Worm (Caenorhabditis elegans) whole organism, late embryonic: Measurements from ENCODE around the gene hrg-6.

Experiments
- C08G9.2 ChIP-seq: sonication (generic microtip); optimal IDR thresholded peaks from 2 replicates; lab custom pipeline; 2016; ENCODE audit warnings: mild to moderate bottlenecking, missing genetic modification characterization, moderate library complexity, missing compliant biosample characterization
- C38D4.7 ChIP-seq: fragments of 200-800 bp; sonication (Bioruptor generic); optimal IDR thresholded peaks from 2 replicates; lab custom pipeline; 2018; ENCODE audit warnings: mild to moderate bottlenecking, missing genetic modification characterization, moderate library complexity, missing compliant biosample characterization
- K09A11.1 ChIP-seq: sonication (generic microtip); optimal IDR thresholded peaks from 2 replicates; lab custom pipeline; 2017; ENCODE audit warnings: antibody characterized with exemption, mild to moderate bottlenecking, missing genetic modification characterization, missing compliant biosample characterization; ENCODE audit not compliant: insufficient read depth
- T23F11.4 ChIP-seq: fragments of 200-800 bp; sonication (Bioruptor generic); optimal IDR thresholded peaks from 2 replicates; lab custom pipeline; 2018; ENCODE audit warnings: mild to moderate bottlenecking, missing genetic modification characterization, missing compliant biosample characterization
- Y22D7AL.16 ChIP-seq: sonication (generic microtip); optimal IDR thresholded peaks from 2 replicates; lab custom pipeline; 2016; ENCODE audit warnings: missing genetic modification characterization, missing compliant biosample characterization
- ceh-14 ChIP-seq: sonication (generic microtip); optimal IDR thresholded peaks from 2 replicates; lab custom pipeline; 2016; ENCODE audit warnings: missing genotype, missing genetic modification characterization, missing compliant biosample characterization
- ceh-2 ChIP-seq: sonication (generic microtip); optimal IDR thresholded peaks from 2 replicates; lab custom pipeline; 2016; ENCODE audit warnings: missing genotype, missing genetic modification characterization, missing compliant biosample characterization
- ceh-22 ChIP-seq: sonication (generic microtip); optimal IDR thresholded peaks from 2 replicates; lab custom pipeline; 2017; ENCODE audit warnings: missing biosample characterization, missing genetic modification characterization
- ceh-48 ChIP-seq: sonication (generic microtip); optimal IDR thresholded peaks from 2 replicates; lab custom pipeline; 2016; ENCODE audit warnings: missing genetic modification characterization, inconsistent platforms, missing compliant biosample characterization
- ceh-6 ChIP-seq: fragments of 200-800 bp; sonication (Bioruptor generic); optimal IDR thresholded peaks from 2 replicates; lab custom pipeline; 2018; ENCODE audit warnings: mild to moderate bottlenecking, missing genetic modification characterization, missing compliant biosample characterization
- dve-1 ChIP-seq: sonication (generic microtip); optimal IDR thresholded peaks from 2 replicates; lab custom pipeline; 2017; ENCODE audit warnings: antibody characterized with exemption, mild to moderate bottlenecking, missing genetic modification characterization, missing compliant biosample characterization
- elt-2 ChIP-seq: sonication (generic microtip); optimal IDR thresholded peaks from 2 replicates; lab custom pipeline; 2016; ENCODE audit warnings: missing genetic modification reagents, missing genetic modification characterization, missing compliant biosample characterization
- elt-4 ChIP-seq: sonication (generic microtip); optimal IDR thresholded peaks from 2 replicates; lab custom pipeline; 2016; ENCODE audit warnings: missing genetic modification characterization, missing compliant biosample characterization
- ets-4 ChIP-seq: sonication (generic microtip); optimal IDR thresholded peaks from 2 replicates; lab custom pipeline; 2016; ENCODE audit warnings: missing genetic modification characterization, missing compliant biosample characterization
- eyg-1 ChIP-seq: sonication (generic microtip); optimal IDR thresholded peaks from 2 replicates; lab custom pipeline; 2016; ENCODE audit warnings: missing genotype, missing genetic modification characterization, missing compliant biosample characterization
- fkh-6 ChIP-seq: sonication (generic microtip); optimal IDR thresholded peaks from 2 replicates; lab custom pipeline; 2016; ENCODE audit warnings: missing genetic modification characterization, missing compliant biosample characterization
- hlh-15 ChIP-seq: sonication (generic microtip); optimal IDR thresholded peaks from 2 replicates; lab custom pipeline; 2016; ENCODE audit warnings: missing genetic modification characterization, missing compliant biosample characterization
- hlh-30 ChIP-seq: sonication (generic microtip); optimal IDR thresholded peaks from 2 replicates; lab custom pipeline; 2017; ENCODE audit warnings: antibody characterized with exemption, missing genetic modification characterization, missing compliant biosample characterization; ENCODE audit not compliant: insufficient read depth
- lim-6 ChIP-seq: sonication (generic microtip); optimal IDR thresholded peaks from 2 replicates; lab custom pipeline; 2016; ENCODE audit warnings: missing genetic modification characterization, missing compliant biosample characterization
- madf-2 ChIP-seq: sonication (generic microtip); optimal IDR thresholded peaks from 2 replicates; lab custom pipeline; 2017; ENCODE audit warnings: missing genetic modification characterization, missing compliant biosample characterization
- mec-3 ChIP-seq: sonication (generic microtip); optimal IDR thresholded peaks from 2 replicates; lab custom pipeline; 2016; ENCODE audit warnings: borderline replicate concordance, missing genetic modification characterization, missing compliant biosample characterization
- nfya-1 ChIP-seq: sonication (generic microtip); optimal IDR thresholded peaks from 2 replicates; lab custom pipeline; 2017; ENCODE audit warnings: missing genetic modification characterization, mild to moderate bottlenecking, missing compliant biosample characterization, antibody characterized with exemption, moderate library complexity
- nhr-11 ChIP-seq: fragments of 150-350 bp; optimal IDR thresholded peaks from 2 replicates; lab custom pipeline; 2014; ENCODE audit warnings: missing biosample characterization, missing genetic modification characterization
- nhr-232 ChIP-seq: sonication (generic microtip); optimal IDR thresholded peaks from 2 replicates; lab custom pipeline; 2016; ENCODE audit warnings: missing genetic modification characterization, missing compliant biosample characterization
- pag-3 ChIP-seq: sonication (generic microtip); optimal IDR thresholded peaks from 2 replicates; lab custom pipeline; 2016; ENCODE audit warnings: missing compliant biosample characterization, missing genetic modification characterization, borderline replicate concordance
- pat-9 ChIP-seq: fragments of 200-800 bp; sonication (Bioruptor generic); optimal IDR thresholded peaks from 2 replicates; lab custom pipeline; 2018; ENCODE audit warnings: mild to moderate bottlenecking, missing genetic modification characterization, moderate library complexity, missing compliant biosample characterization
- pha-2 ChIP-seq: sonication (generic microtip); optimal IDR thresholded peaks from 2 replicates; lab custom pipeline; 2017; ENCODE audit warnings: mild to moderate bottlenecking, missing genetic modification characterization, missing compliant biosample characterization
- pha-4 ChIP-seq: fragments of 150-350 bp; optimal IDR thresholded peaks from 2 replicates; lab custom pipeline; 2018; ENCODE audit warnings: missing biosample characterization, missing genetic modification reagents, missing genetic modification characterization
- pqm-1 ChIP-seq: sonication (generic microtip); optimal IDR thresholded peaks from 2 replicates; lab custom pipeline; 2016; ENCODE audit warnings: missing genetic modification characterization, missing compliant biosample characterization
- pros-1 ChIP-seq: fragments of 150-350 bp; optimal IDR thresholded peaks from 2 replicates; lab custom pipeline; 2014; ENCODE audit warnings: missing biosample characterization, missing genetic modification reagents, missing genetic modification characterization
- ref-2 ChIP-seq: sonication (generic microtip); optimal IDR thresholded peaks from 2 replicates; lab custom pipeline; 2016; ENCODE audit warnings: missing genetic modification characterization, missing compliant biosample characterization
- sox-2 ChIP-seq: fragments of 200-800 bp; sonication (Bioruptor generic); IDR thresholded peaks from 2 replicates; pipeline ENCODE4 v1.3.6; 2022; ENCODE audit warnings: missing genetic modification reagents, missing genetic modification characterization, missing compliant biosample characterization
- syd-9 ChIP-seq: sonication (generic microtip); optimal IDR thresholded peaks from 2 replicates; lab custom pipeline; 2016; ENCODE audit warnings: mild to moderate bottlenecking, missing genetic modification characterization, moderate library complexity, missing compliant biosample characterization
- tbx-2 ChIP-seq: sonication (generic microtip); optimal IDR thresholded peaks from 2 replicates; lab custom pipeline; 2016; ENCODE audit warnings: missing genetic modification characterization, missing compliant biosample characterization
- tbx-7 ChIP-seq: sonication (generic microtip); optimal IDR thresholded peaks from 2 replicates; lab custom pipeline; 2016; ENCODE audit warnings: missing genotype, missing genetic modification characterization, missing compliant biosample characterization
- unc-42 ChIP-seq: sonication (generic microtip); optimal IDR thresholded peaks from 2 replicates; lab custom pipeline; 2016; ENCODE audit warnings: missing genotype, missing genetic modification characterization, missing compliant biosample characterization
- unc-86 ChIP-seq: sonication (generic microtip); optimal IDR thresholded peaks from 2 replicates; lab custom pipeline; 2016; ENCODE audit warnings: missing genetic modification characterization, missing compliant biosample characterization
- zip-5 ChIP-seq: sonication (generic microtip); optimal IDR thresholded peaks from 2 replicates; lab custom pipeline; 2016; ENCODE audit warnings: missing genetic modification characterization, missing compliant biosample characterization

The hrg-6 gene

ce11 chrIV:11015881-11016280, 16.5 kb upstream of the hrg-6 start, which contains the start of gene F13H10.3:
TSS of gene F13H10.3 (minus strand) at chrIV:11015953.
- peak; percentile 25 for TF ChIP-seq elt-2 (tag; lab: Kevin White, UChicago)
- TF ChIP-seq pqm-1 (tag; lab: Kevin White, UChicago), result no peak
- TF ChIP-seq dve-1 (tag; lab: Kevin White, UChicago), result no peak

ce11 chrIV:11019962-11020550, 12.3 kb upstream of the hrg-6 start, which contains the start of gene F13H10.8:
TSS of gene F13H10.8 (plus strand) at chrIV:11020517.
- peak; percentile 82 for TF ChIP-seq unc-42
- TF ChIP-seq nfya-1 (tag; lab: Kevin White, UChicago), result no peak
- no peak for TF ChIP-seq pha-2 (tag; lab: Kevin White, UChicago)
- TF ChIP-seq tbx-7 (tag; lab: Kevin White, UChicago), result peak; percentile 25
- TF ChIP-seq hlh-30 (tag; lab: Kevin White, UChicago), result no peak
- TF ChIP-seq fkh-6, result no peak
- peak; percentile 73 for TF ChIP-seq elt-2 (tag; lab: Kevin White, UChicago)
- TF ChIP-seq tbx-2 (tag; lab: Kevin White, UChicago), result peak; percentile 37
- TF ChIP-seq lim-6 (tag; lab: Kevin White, UChicago), result no peak
- peak; percentile 14 for TF ChIP-seq ceh-14 (tag; lab: Kevin White, UChicago)
- no peak for TF ChIP-seq C38D4.7 (GFP tag; lab: Kevin White, UChicago)

DNA sequence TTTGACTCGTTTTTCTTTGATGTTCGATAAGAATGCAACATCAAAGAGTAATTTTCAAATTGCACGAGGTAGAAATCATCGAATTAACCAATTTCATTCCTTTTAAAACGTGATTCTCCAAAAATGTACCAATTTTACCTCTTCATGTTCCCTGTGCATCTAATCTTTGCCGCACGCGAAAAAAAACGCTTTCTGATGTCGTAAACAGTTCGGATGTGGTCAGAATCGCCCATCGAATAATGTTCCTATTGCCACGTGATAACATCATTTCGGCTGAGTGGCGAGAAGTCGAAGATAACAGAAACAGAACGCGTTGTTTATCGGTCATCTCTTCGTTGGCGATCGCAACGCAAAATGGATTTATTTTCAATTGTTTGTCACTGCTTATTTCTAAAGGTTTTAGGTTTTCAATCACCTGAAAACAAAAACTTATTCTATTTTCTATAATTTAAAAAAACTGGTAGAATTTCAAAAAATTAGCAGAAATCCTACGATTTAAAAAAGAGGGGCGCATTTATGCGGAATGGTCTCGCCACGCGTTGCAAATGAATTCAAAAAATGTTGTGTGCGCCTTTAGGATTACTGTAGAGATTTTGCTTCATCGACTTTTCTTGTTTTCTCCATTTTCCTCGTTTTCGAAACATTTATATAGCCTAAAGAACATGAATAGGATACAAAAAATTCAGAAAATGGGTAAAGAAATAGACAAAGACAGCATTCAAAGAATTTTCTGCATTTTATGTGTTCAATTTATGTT, 10.7 kb upstream of the hrg-6 start, which contains the start of gene mogs-1:
Gene mogs-1 (minus strand): TSS at position 417 of the 757 bp plus-strand sequence.
- TF ChIP-seq pag-3 (tag; lab: Kevin White, UChicago) (no peak), dve-1 (tag; lab: Kevin White, UChicago) (no peak), ceh-6 (GFP tag; lab: Kevin White, UChicago) (no peak), ceh-48 (tag; lab: Kevin White, UChicago) (no peak), unc-42 (no peak), pros-1 (no peak)

DNA sequence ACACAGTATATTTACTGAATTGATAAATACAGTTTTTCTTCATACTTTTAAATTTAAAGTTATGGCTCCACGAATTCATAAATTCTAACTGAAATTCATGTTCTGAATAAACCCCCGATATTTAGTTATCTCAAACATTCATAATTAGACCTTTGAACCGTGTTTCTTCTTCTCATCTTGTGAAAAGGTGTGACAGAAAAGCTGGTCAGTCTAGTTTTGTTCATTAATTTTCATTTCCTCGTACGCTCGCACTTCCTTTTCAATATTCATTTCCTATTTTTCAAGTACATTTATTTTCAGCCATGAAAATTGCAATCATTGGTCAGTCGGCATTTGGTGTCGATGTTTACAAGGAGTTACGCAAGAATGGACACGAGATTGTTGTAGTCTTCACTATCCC, 10.1 kb upstream of the hrg-6 start, which contains the start of gene alh-3:
Gene alh-3 (plus strand): TSS at position 301 of the 400 bp plus-strand sequence.
- no peak for TF ChIP-seq syd-9
- no peak for TF ChIP-seq pag-3 (tag; lab: Kevin White, UChicago)
- no peak for TF ChIP-seq sox-2
- no peak for TF ChIP-seq elt-4 (tag; lab: Kevin White, UChicago)
- no peak for TF ChIP-seq K09A11.1 (tag; lab: Kevin White, UChicago)
- TF ChIP-seq T23F11.4, result no peak
- TF ChIP-seq pqm-1 (tag; lab: Kevin White, UChicago), result no peak
- no peak for TF ChIP-seq ets-4 (tag; lab: Kevin White, UChicago)
- no peak for TF ChIP-seq ceh-6 (GFP tag; lab: Kevin White, UChicago)
- TF ChIP-seq madf-2 (tag; lab: Kevin White, UChicago), result no peak
- no peak for TF ChIP-seq mec-3 (tag; lab: Kevin White, UChicago)
- TF ChIP-seq, all 69 proteins: peak for 0

ce11 chrIV:11025941-11026340, 6.4 kb upstream of the hrg-6 start:
- TF ChIP-seq eyg-1 (tag; lab: Kevin White, UChicago), result peak; percentile 100
- peak; percentile 91 for TF ChIP-seq hlh-15 (tag; lab: Kevin White, UChicago)
- peak; percentile 95 for TF ChIP-seq ceh-22
- no peak for TF ChIP-seq pros-1
- TF ChIP-seq ceh-6 (GFP tag; lab: Kevin White, UChicago), result peak; percentile 99
- TF ChIP-seq nhr-232 (tag; lab: Kevin White, UChicago), result peak; percentile 98
- TF ChIP-seq unc-42, result peak; percentile 72
- peak; percentile 99 for TF ChIP-seq ref-2 (tag; lab: Kevin White, UChicago)
- TF ChIP-seq K09A11.1 (tag; lab: Kevin White, UChicago), result peak; percentile 94
- no peak for TF ChIP-seq nhr-11 (tag; lab: Kevin White, UChicago)
- TF ChIP-seq syd-9, result peak; percentile 97
- peak; percentile 96 for TF ChIP-seq fkh-6
- peak; percentile 99 for TF ChIP-seq pat-9 (tag; lab: Kevin White, UChicago)
- TF ChIP-seq hlh-30 (tag; lab: Kevin White, UChicago), result peak; percentile 80
- TF ChIP-seq tbx-2 (tag; lab: Kevin White, UChicago), result peak; percentile 98
- peak; percentile 97 for TF ChIP-seq sox-2
- peak; percentile 97 for TF ChIP-seq unc-86 (tag; lab: Kevin White, UChicago)
- peak; percentile 92 for TF ChIP-seq C08G9.2 (tag; lab: Kevin White, UChicago)
- TF ChIP-seq dve-1 (tag; lab: Kevin White, UChicago), result peak; percentile 59
- TF ChIP-seq ceh-48 (tag; lab: Kevin White, UChicago), result peak; percentile 97
- peak; percentile 88 for TF ChIP-seq zip-5
- peak; percentile 83 for TF ChIP-seq lim-6 (tag; lab: Kevin White, UChicago)
- TF ChIP-seq tbx-7 (tag; lab: Kevin White, UChicago), result peak; percentile 89
- TF ChIP-seq Y22D7AL.16 (tag; lab: Kevin White, UChicago), result peak; percentile 98
- no peak for TF ChIP-seq pha-4 (tag; lab: Kevin White, UChicago)
- peak; percentile 95 for TF ChIP-seq ceh-2 (tag; lab: Kevin White, UChicago)
